Fruit fly (Drosophila melanogaster): ENCODE measurements around the gene prd1.

dm6 chr3R:11773999-11774397 lies 12.8 kb downstream of the prd1 start:
- TF ChIP-seq Pif1B (GFP tag; optimal IDR thresholded peaks at IDR 0.05) (no peak), Pif1A (GFP tag; optimal IDR thresholded peaks at IDR 0.05) (no peak)
